Worm (Caenorhabditis elegans) whole organism, midembryonic: ENCODE data around the gene F07B10.4.

Source experiments
- T22C8.4 ChIP-seq: fragments of 200-800 bp; sonication (Bioruptor generic); IDR thresholded peaks from 2 replicates; pipeline ENCODE4 v1.3.6; 2022; ENCODE audit warnings: missing genetic modification characterization, missing compliant biosample characterization
- cog-1 ChIP-seq: sonication (generic microtip); optimal IDR thresholded peaks from 2 replicates; lab custom pipeline; 2016; ENCODE audit warnings: missing genetic modification characterization, missing compliant biosample characterization
- flt-1 ChIP-seq: fragments of 200-800 bp; sonication (Bioruptor generic); IDR thresholded peaks from 2 replicates; pipeline ENCODE4 v1.3.6; 2022; ENCODE audit warnings: missing genetic modification characterization, missing compliant biosample characterization
- klf-2 ChIP-seq: fragments of 200-800 bp; sonication (Bioruptor generic); conservative IDR thresholded peaks from 2 replicates; pipeline ENCODE4 v1.3.6; 2022; ENCODE audit warnings: missing genetic modification reagents, missing genetic modification characterization, missing compliant biosample characterization
- med-1 ChIP-seq: sonication (generic microtip); optimal IDR thresholded peaks from 2 replicates; lab custom pipeline; 2017; ENCODE audit warnings: missing genetic modification characterization, mild to moderate bottlenecking, missing compliant biosample characterization, antibody characterized with exemption, missing genetic modification reagents; ENCODE audit not compliant: insufficient read depth
- ref-1 ChIP-seq: fragments of 200-800 bp; sonication (Bioruptor generic); conservative IDR thresholded peaks from 2 replicates; pipeline ENCODE4 v1.3.6; 2022; ENCODE audit warnings: missing genetic modification reagents, missing genetic modification characterization, missing compliant biosample characterization
- tab-1 ChIP-seq: fragments of 200-800 bp; sonication (Bioruptor generic); IDR thresholded peaks from 2 replicates; pipeline ENCODE4 v1.3.6; 2022; ENCODE audit warnings: missing genetic modification characterization, missing compliant biosample characterization
- ztf-23 ChIP-seq: fragments of 200-800 bp; sonication (Bioruptor generic); IDR thresholded peaks from 2 replicates; pipeline ENCODE4 v1.3.6; 2022; ENCODE audit warnings: missing genetic modification reagents, missing genetic modification characterization, missing compliant biosample characterization
- ztf-29 ChIP-seq: fragments of 200-800 bp; sonication (Bioruptor generic); IDR thresholded peaks from 2 replicates; pipeline ENCODE4 v1.3.6; 2022; ENCODE audit warnings: missing genetic modification reagents, missing genetic modification characterization, missing compliant biosample characterization

The F07B10.4 gene

DNA sequence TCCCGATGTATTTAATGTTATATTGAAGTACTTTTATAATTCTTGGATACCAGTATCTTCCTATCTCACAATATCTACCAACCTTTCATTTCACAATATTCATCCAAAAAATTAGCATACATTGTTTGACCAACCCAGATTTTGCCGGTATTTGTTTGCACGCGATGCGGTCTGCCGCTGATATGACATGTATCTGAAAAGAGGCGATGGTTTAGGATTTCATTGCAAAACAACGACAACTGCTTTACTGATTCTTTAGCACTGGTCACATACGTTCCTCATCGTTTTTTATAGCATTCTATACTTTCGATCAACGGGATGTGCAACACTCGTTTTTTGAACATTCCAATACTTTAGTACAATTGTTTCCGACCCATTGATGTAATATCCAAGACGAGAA, 15.1 kb downstream of the F07B10.4 start, which contains the start of gene mam-4:
mam-4 (plus strand) TSS at position 301 of the 400 bp plus-strand sequence.
- TF ChIP-seq T22C8.4 (GFP tag; lab: Robert Waterston, UW) (no peak), tab-1 (no peak), flt-1 (GFP tag; lab: Robert Waterston, UW) (no peak)

DNA sequence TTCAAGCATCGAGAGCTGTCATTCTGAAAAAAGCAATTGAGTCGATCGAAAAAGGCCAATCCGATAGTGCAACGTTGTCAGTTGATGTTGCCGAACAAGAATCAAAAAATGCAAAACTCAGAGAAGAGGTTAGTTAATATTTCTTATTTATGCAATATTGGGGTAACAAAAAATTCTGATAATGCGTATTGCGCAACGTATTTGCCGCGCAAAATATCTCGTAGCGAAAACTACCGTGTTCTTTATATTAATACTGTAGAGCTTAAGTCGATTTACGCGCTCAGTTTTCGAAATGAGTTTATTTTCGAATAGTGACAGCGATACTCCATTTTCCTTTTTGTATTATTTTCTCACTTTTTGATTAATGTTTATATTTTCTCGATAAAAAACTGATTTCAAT, 17.9 kb downstream of the F07B10.4 start:
- TF ChIP-seq klf-2 (GFP tag; lab: Robert Waterston, UW) (no peak), ref-1 (GFP tag; lab: Robert Waterston, UW) (no peak), T22C8.4 (GFP tag; lab: Robert Waterston, UW) (no peak), cog-1 (tag; lab: Kevin White, UChicago) (no peak), med-1 (GFP tag; lab: Kevin White, UChicago) (no peak), ztf-23 (GFP tag; lab: Robert Waterston, UW) (no peak)

DNA sequence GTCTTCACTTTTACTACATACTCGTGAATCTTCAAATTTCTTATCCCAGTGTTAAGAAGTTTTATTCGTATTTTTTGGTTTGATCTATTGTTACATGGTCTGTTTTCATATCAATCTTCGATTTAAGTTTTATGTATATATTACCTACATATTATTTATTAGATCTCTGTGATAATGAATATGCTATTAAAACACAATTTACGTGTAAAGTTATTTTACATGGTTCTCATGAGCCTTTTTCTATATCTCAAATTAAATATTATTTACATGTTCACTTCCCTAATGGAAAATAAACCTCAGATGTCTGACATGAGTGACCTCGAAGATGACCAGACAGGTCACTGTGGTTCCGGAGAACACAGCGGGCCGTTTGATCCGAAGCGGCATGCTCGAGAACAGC, 18.4 kb downstream of the F07B10.4 start, which contains the start of gene mxl-1:
mxl-1 (plus strand) TSS at position 301 of the 400 bp plus-strand sequence.
- TF ChIP-seq klf-2 (GFP tag; lab: Robert Waterston, UW) (no peak), ztf-29 (GFP tag; lab: Robert Waterston, UW) (no peak), ref-1 (GFP tag; lab: Robert Waterston, UW) (no peak), T22C8.4 (GFP tag; lab: Robert Waterston, UW) (no peak), ztf-23 (GFP tag; lab: Robert Waterston, UW) (no peak), cog-1 (tag; lab: Kevin White, UChicago) (no peak), tab-1 (no peak), flt-1 (GFP tag; lab: Robert Waterston, UW) (no peak), med-1 (GFP tag; lab: Kevin White, UChicago) (no peak)

DNA sequence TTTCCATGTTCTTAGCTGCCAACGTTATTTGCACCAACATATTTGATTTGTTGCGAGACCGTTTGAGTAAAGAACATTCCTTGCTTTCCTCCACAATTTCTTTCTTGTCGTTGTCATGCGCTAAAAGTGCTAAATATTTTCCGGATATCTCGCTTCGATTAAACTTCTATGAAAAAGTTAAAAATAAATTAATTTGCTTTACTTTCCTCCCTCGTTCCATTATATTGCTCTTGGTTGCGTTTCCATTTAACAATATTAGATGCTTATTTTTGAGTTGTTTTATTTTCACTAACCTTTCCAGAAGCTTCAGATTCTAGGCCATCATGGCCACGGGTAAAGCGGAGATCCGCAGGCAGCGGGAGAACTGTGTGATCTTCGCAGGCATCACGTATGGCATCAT, 21.3 kb downstream of the F07B10.4 start, which contains the start of gene pgap-1:
pgap-1 (plus strand) TSS at position 301 of the 400 bp plus-strand sequence.
- TF ChIP-seq klf-2 (GFP tag; lab: Robert Waterston, UW) = no peak
- no peak for TF ChIP-seq ztf-29 (GFP tag; lab: Robert Waterston, UW)
- TF ChIP-seq med-1 (GFP tag; lab: Kevin White, UChicago) = no peak
- no peak for TF ChIP-seq tab-1

DNA sequence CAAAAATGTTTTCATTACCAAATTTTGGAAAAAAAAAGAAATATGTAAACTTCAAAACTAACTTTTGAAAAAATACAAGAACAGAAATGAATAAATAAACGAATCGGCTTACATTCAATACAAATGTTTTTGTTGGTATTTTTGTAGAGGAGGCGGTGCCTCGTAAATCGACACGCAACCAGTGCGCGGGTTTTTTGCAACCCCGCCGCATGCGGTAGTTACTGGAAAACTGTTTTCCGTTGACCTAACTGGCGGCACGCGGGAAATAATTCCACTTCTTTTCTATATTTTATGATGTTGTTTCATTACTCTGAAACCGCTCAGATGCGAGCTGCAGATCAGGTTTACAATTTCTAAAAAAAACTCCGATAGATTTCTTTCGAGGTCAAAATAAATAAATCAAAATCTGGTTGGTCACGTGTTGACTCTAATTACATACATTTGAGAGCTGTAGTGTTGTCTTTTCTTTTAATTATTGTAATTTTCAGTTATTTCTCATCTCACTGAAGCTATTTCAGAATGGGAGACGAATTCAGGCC, 23.7 kb downstream of the F07B10.4 start, which contains the start of the genes dvc-1 and ima-1:
dvc-1 (minus strand) TSS at position 145 of the 539 bp plus-strand sequence.
ima-1 (plus strand) TSS at position 489 of the 539 bp plus-strand sequence.
- peak; percentile 87 for TF ChIP-seq flt-1 (GFP tag; lab: Robert Waterston, UW)
- TF ChIP-seq klf-2 (GFP tag; lab: Robert Waterston, UW) = peak; percentile 73
- TF ChIP-seq T22C8.4 (GFP tag; lab: Robert Waterston, UW) = peak; percentile 57
- TF ChIP-seq ztf-29 (GFP tag; lab: Robert Waterston, UW) = peak; percentile 27; the same call in 1 of the 2 replicates
- TF ChIP-seq ztf-23 (GFP tag; lab: Robert Waterston, UW) = peak; percentile 84
- peak; percentile 92 for TF ChIP-seq med-1 (GFP tag; lab: Kevin White, UChicago)
- peak; percentile 78 for TF ChIP-seq cog-1 (tag; lab: Kevin White, UChicago)
- peak; percentile 84 for TF ChIP-seq tab-1
- TF ChIP-seq ref-1 (GFP tag; lab: Robert Waterston, UW) = no peak

DNA sequence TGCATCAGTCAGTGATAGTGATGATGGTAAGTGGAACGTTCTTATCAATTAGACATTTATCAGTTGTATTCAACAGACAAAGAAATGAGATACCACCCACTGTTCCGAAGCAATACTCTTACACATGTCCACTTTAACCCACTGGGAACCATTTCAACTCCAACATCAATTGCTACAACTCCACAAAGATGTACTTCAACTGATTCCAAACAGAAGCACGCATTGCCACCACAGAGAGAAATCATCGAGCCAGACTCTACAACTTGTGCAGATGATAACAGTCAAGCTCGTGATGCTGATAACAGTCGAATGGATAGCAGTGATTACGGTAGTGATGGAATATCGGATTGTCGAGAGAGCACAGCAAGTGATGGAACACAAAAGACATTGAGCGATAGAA, 27.0 kb downstream of the F07B10.4 start:
- TF ChIP-seq med-1 (GFP tag; lab: Kevin White, UChicago) (no peak), T22C8.4 (GFP tag; lab: Robert Waterston, UW) (no peak), ref-1 (GFP tag; lab: Robert Waterston, UW) (no peak), cog-1 (tag; lab: Kevin White, UChicago) (no peak), ztf-29 (GFP tag; lab: Robert Waterston, UW) (no peak), flt-1 (GFP tag; lab: Robert Waterston, UW) (no peak), klf-2 (GFP tag; lab: Robert Waterston, UW) (no peak), tab-1 (no peak), ztf-23 (GFP tag; lab: Robert Waterston, UW) (no peak)

DNA sequence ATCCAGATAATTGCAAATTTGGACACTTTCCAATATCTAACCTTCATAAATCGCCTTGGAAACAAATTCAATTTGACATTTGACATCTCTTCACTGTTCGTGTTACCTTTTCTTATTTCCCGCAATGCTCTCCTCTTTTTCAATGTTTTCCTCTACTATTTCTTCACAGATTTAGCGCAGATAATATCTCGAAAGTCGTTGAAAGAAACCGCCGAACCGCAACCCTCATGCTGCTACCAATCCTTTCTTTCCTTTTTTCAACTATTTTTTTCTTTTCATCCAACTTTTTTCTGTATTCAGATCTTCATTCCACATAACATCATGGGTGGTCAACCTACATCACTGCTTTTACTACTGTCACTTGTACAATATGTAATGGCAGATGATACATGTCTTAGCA, 28.6 kb downstream of the F07B10.4 start, which contains the start of gene T19B10.5:
T19B10.5 (plus strand) TSS at position 301 of the 400 bp plus-strand sequence.
- TF ChIP-seq cog-1 (tag; lab: Kevin White, UChicago) (no peak), T22C8.4 (GFP tag; lab: Robert Waterston, UW) (no peak), med-1 (GFP tag; lab: Kevin White, UChicago) (no peak), ztf-23 (GFP tag; lab: Robert Waterston, UW) (no peak), klf-2 (GFP tag; lab: Robert Waterston, UW) (no peak), flt-1 (GFP tag; lab: Robert Waterston, UW) (no peak), ref-1 (GFP tag; lab: Robert Waterston, UW) (no peak), ztf-29 (GFP tag; lab: Robert Waterston, UW) (no peak), tab-1 (no peak)

DNA sequence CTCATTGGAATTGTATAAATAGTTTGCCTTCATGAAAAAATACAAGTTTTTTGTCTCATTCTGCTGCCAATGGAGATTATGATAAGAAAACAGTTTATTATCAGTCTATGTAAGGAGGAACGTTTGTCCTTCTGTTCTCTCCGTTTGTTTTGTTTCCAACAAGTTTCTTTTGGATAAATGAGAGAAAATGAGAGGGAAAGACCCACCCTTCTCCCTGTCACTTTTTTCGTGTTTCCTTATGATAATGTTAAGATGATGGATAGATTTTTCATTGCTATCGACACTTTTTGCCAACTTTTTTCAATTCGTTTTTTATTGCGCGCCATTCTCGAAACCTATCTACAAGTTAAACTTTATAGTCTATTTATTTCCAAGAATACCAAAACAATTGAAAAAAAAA, 31.7 kb downstream of the F07B10.4 start:
- TF ChIP-seq med-1 (GFP tag; lab: Kevin White, UChicago) (no peak), ztf-23 (GFP tag; lab: Robert Waterston, UW) (no peak), cog-1 (tag; lab: Kevin White, UChicago) (no peak), flt-1 (GFP tag; lab: Robert Waterston, UW) (no peak)

DNA sequence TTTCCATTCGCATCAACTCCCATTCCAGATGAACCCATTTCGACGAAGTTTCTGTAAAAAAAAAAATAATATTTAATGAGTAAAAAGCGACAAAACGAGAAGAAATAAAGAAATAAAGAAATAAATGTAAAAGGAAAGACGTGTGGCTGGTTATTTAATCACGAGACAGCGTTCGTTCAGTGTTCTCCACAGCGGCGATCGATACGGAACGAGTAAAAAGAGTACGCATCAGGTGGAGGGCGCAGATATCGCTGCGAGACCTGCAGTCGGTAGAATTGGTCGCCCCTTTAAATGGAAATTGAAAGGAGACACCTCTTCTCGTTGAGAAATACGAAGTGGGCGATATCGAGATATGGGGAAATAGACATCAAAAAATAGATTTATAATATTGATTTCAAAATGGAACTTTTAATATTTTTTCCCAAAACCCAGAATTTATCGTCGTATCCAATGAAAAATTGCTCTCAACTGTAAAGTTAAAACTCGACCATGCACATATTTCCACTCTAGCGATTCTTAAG, 34.2 kb downstream of the F07B10.4 start, which contains the start of gene pqn-70:
pqn-70 (minus strand) TSS at position 51 of the 521 bp plus-strand sequence.
- TF ChIP-seq flt-1 (GFP tag; lab: Robert Waterston, UW) (peak; percentile 67; the same call in 1 of the 2 replicates), ztf-29 (GFP tag; lab: Robert Waterston, UW) (no peak), cog-1 (tag; lab: Kevin White, UChicago) (peak; percentile 61), tab-1 (no peak), T22C8.4 (GFP tag; lab: Robert Waterston, UW) (peak; percentile 90), ztf-23 (GFP tag; lab: Robert Waterston, UW) (peak; percentile 57; the same call in 1 of the 2 replicates), med-1 (GFP tag; lab: Kevin White, UChicago) (no peak), ref-1 (GFP tag; lab: Robert Waterston, UW) (no peak), klf-2 (GFP tag; lab: Robert Waterston, UW) (no peak)
